Fruit fly (Drosophila melanogaster): ENCODE measurements around the gene CG10970.

DNA sequence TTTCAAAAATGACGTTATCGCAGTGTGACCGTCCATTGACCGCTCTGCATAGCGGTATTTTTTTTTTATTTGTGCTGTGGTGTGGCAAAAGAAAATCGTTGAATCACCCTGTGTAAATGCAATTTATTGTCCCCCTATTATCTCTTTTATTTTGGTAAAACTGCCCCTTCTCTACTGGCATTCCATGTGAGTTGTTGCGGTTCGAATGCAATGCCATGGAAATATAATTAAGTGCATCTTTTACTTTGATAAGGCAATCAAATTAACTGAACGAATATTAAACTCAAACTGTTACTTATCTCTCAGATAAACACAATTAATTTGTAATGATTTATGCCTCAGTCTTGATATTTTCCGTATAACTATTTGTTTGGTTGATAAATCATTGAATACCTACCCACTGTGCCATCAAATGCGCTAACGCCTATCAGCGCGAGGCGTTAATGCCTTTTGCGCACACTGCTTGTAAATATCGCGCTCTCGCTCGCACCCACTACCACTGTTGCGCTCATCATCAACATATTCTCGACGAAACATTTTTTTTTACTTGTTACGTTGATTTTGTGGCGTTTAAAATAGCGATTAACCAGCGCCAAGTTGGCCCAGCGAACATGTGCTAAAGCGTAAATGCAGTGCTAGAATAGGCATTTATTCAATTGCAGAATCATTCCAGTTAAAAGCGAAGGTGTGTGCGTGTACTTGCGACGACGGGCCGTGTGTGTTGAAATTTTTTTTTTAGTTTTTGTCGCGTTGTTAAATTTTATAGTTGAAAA, 38.0 kb upstream of the CG10970 start:
- TF ChIP-seq CTCF (optimal IDR thresholded peaks at IDR 0.05): no peak
- no peak for TF ChIP-seq CG8478 (optimal IDR thresholded peaks at IDR 0.05)

All from S2 (cell line).